Fruit fly (Drosophila melanogaster) whole organism, adult: ENCODE measurements around the gene CG8141.

Experiments used
- CG14711 ChIP-seq: fragments of 200-800 bp; sonication (Bioruptor generic); optimal IDR thresholded peaks from 2 replicates; lab custom pipeline; 2018; ENCODE audit warnings: missing biosample characterization, mild to moderate bottlenecking, missing genetic modification characterization, moderate library complexity
- CG33017 ChIP-seq: fragments of 200-800 bp; sonication (Bioruptor generic); optimal IDR thresholded peaks from 2 replicates; lab custom pipeline; 2018; ENCODE audit warnings: missing biosample characterization, mild to moderate bottlenecking, missing genetic modification characterization, moderate library complexity
- CG7045 ChIP-seq: fragments of 200-800 bp; sonication (Bioruptor generic); optimal IDR thresholded peaks from 2 replicates; lab custom pipeline; 2017; ENCODE audit warnings: missing biosample characterization, mild to moderate bottlenecking, missing genetic modification characterization
- Hr96 ChIP-seq: fragments of 200-800 bp; sonication (Bioruptor generic); optimal IDR thresholded peaks from 2 replicates; lab custom pipeline; 2016; ENCODE audit warnings: missing biosample characterization, missing genetic modification characterization
- Mnt ChIP-seq: fragments of 200-800 bp; sonication (Bioruptor generic); optimal IDR thresholded peaks from 2 replicates; lab custom pipeline; 2016; ENCODE audit warnings: missing biosample characterization, mild to moderate bottlenecking, missing genetic modification characterization
- bab1 ChIP-seq: fragments of 200-800 bp; sonication (Bioruptor generic); optimal IDR thresholded peaks from 3 replicates; lab custom pipeline; 2019; ENCODE audit warnings: missing biosample characterization, mild to moderate bottlenecking, missing genetic modification characterization, moderate library complexity
- kay ChIP-seq: fragments of 200-800 bp; sonication (Bioruptor generic); peaks from one replicate; lab custom pipeline; 2016; ENCODE audit warnings: missing biosample characterization, missing genetic modification characterization, borderline replicate concordance
- ovo ChIP-seq: fragments of 200-800 bp; sonication (Bioruptor generic); optimal IDR thresholded peaks from 2 replicates; lab custom pipeline; 2016; ENCODE audit warnings: missing biosample characterization, missing genetic modification characterization

DNA sequence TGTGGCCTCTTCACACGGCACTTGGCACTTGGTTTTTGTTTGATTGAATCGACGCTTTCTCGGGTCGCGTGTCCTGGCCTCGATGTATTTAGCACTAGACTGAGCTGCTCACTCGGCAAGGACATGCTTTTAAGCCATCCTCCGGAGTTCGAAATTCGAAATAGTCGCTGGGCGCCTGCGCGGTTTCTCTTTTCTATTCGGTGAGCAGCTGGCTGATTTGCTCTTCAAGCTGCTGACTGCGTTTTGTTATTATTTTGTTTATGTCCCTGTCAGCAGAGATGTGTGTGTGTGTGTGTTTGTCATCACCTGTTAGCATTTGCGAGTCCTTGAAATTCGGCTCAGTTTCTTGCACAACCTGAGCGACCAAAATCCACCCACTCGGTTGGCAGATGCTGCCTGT lies 35.8 kb upstream of the CG8141 start, which contains the start of gene 2mit:
- TF ChIP-seq kay (GFP tag; lab: Kevin White, UChicago) (no peak), Hr96 (GFP tag; lab: Kevin White, UChicago) (no peak), ovo (no peak), CG33017 (no peak), bab1 (no peak), CG14711 (tag; lab: Kevin White, UChicago) (no peak), Mnt (GFP tag; lab: Kevin White, UChicago) (no peak), CG7045 (GFP tag; lab: Kevin White, UChicago) (no peak)
